Worm (Caenorhabditis elegans) whole organism, L1 larva: ENCODE results near the gene W07E11.1.

Experiments
- C04F5.9 ChIP-seq: sonication (generic microtip); optimal IDR thresholded peaks from 2 replicates; lab custom pipeline; 2016; ENCODE audit warnings: missing genetic modification characterization, missing compliant biosample characterization
- C16A3.4 ChIP-seq: fragments of 150-350 bp; optimal IDR thresholded peaks from 2 replicates; lab custom pipeline; 2014; ENCODE audit warnings: missing biosample characterization, missing genetic modification characterization
- F16B12.6 ChIP-seq: fragments of 150-350 bp; optimal IDR thresholded peaks from 2 replicates; lab custom pipeline; 2014; ENCODE audit warnings: missing biosample characterization, missing genetic modification characterization
- aha-1 ChIP-seq: fragments of 150-350 bp; optimal IDR thresholded peaks from 2 replicates; lab custom pipeline; 2014; ENCODE audit warnings: missing biosample characterization, missing genetic modification characterization
- alr-1 ChIP-seq: fragments of 200-800 bp; sonication (Bioruptor generic); optimal IDR thresholded peaks from 2 replicates; lab custom pipeline; 2018; ENCODE audit warnings: borderline replicate concordance, mild to moderate bottlenecking, missing genetic modification characterization, missing compliant biosample characterization
- aly-2 ChIP-seq: fragments of 150-350 bp; optimal IDR thresholded peaks from 2 replicates; lab custom pipeline; 2014; ENCODE audit warnings: missing biosample characterization, missing genetic modification characterization
- ama-1 ChIP-seq: fragments of 150-350 bp; optimal IDR thresholded peaks from 2 replicates; lab custom pipeline; 2014
- blmp-1 ChIP-seq: fragments of 150-350 bp; optimal IDR thresholded peaks from 2 replicates; lab custom pipeline; 2014; ENCODE audit warnings: missing biosample characterization, missing genetic modification characterization
- ceh-8 ChIP-seq: fragments of 200-800 bp; sonication (Bioruptor generic); optimal IDR thresholded peaks from 2 replicates; lab custom pipeline; 2018; ENCODE audit warnings: mild to moderate bottlenecking, missing genetic modification characterization, moderate library complexity, missing compliant biosample characterization
- ceh-82 ChIP-seq, 3 experiments: fragments of 150-350 bp in 1 of 3; sonication (generic microtip) in 2 of 3; optimal IDR thresholded peaks; 2 replicates each; lab custom pipeline; 2014 to 2017; ENCODE audit warnings: missing biosample characterization in 3 of 3, missing genetic modification characterization in 3 of 3
- ceh-88 ChIP-seq: fragments of 200-800 bp; sonication (Bioruptor generic); IDR thresholded peaks from 2 replicates; pipeline ENCODE4 v1.3.6; 2022; ENCODE audit warnings: missing genetic modification characterization, missing compliant biosample characterization
- ceh-90 ChIP-seq: sonication (generic microtip); optimal IDR thresholded peaks from 2 replicates; lab custom pipeline; 2016; ENCODE audit warnings: missing genetic modification characterization, missing compliant biosample characterization
- ces-1 ChIP-seq: fragments of 150-350 bp; optimal IDR thresholded peaks from 2 replicates; lab custom pipeline; 2014; ENCODE audit warnings: missing biosample characterization, missing genetic modification reagents, missing genetic modification characterization
- dsc-1 ChIP-seq: sonication (generic microtip); optimal IDR thresholded peaks from 2 replicates; lab custom pipeline; 2016; ENCODE audit warnings: mild to moderate bottlenecking, missing genetic modification characterization, missing compliant biosample characterization
- efl-1 ChIP-seq, 4 experiments: fragments of 150-350 bp; optimal IDR thresholded peaks in 3 of 4; peaks in 1 of 4; 1 replicate in 1 of 4; 2 replicates in 3 of 4; lab custom pipeline; 2014; ENCODE audit warnings: missing biosample characterization in 2 of 4, missing genetic modification characterization in 2 of 4, missing genetic modification reagents in 2 of 4
- egl-13 ChIP-seq: sonication (generic microtip); optimal IDR thresholded peaks from 2 replicates; lab custom pipeline; 2016; ENCODE audit warnings: missing genotype, missing genetic modification reagents, missing genetic modification characterization, missing compliant biosample characterization
- egl-27 ChIP-seq, 2 experiments: fragments of 150-350 bp in 1 of 2; sonication (generic microtip); optimal IDR thresholded peaks; 3 replicates each; lab custom pipeline; 2017 to 2018; ENCODE audit warnings: missing biosample characterization in 2 of 2, missing genetic modification characterization in 2 of 2, missing genetic modification reagents in 2 of 2
- fkh-4 ChIP-seq: sonication (generic microtip); optimal IDR thresholded peaks from 2 replicates; lab custom pipeline; 2016; ENCODE audit warnings: missing compliant biosample characterization, missing genetic modification characterization, borderline replicate concordance
- fkh-8 ChIP-seq: sonication (generic microtip); optimal IDR thresholded peaks from 2 replicates; lab custom pipeline; 2016; ENCODE audit warnings: mild to moderate bottlenecking, missing genetic modification characterization, missing compliant biosample characterization
- fos-1 ChIP-seq: fragments of 150-350 bp; optimal IDR thresholded peaks from 2 replicates; lab custom pipeline; 2014; ENCODE audit warnings: missing biosample characterization, missing genetic modification characterization
- grh-1 ChIP-seq: fragments of 200-800 bp; sonication (Bioruptor generic); IDR thresholded peaks from 2 replicates; pipeline ENCODE4 v1.3.6; 2022; ENCODE audit warnings: missing genetic modification reagents, missing genetic modification characterization, missing compliant biosample characterization
- hpl-2 ChIP-seq: fragments of 150-350 bp; optimal IDR thresholded peaks from 2 replicates; lab custom pipeline; 2014; ENCODE audit warnings: missing biosample characterization, missing genetic modification reagents, missing genetic modification characterization
- irx-1 ChIP-seq: sonication (generic microtip); optimal IDR thresholded peaks from 2 replicates; lab custom pipeline; 2016; ENCODE audit warnings: missing genetic modification characterization, missing compliant biosample characterization
- isw-1 ChIP-seq: fragments of 200-800 bp; sonication (Bioruptor generic); IDR thresholded peaks from 2 replicates; pipeline ENCODE4 v1.3.6; 2022; ENCODE audit warnings: missing genetic modification characterization, missing compliant biosample characterization
- jun-1 ChIP-seq: fragments of 150-350 bp; optimal IDR thresholded peaks from 2 replicates; lab custom pipeline; 2014; ENCODE audit warnings: missing biosample characterization, missing genetic modification reagents, missing genetic modification characterization
- lin-13 ChIP-seq: fragments of 150-350 bp; optimal IDR thresholded peaks from 2 replicates; lab custom pipeline; 2014; ENCODE audit warnings: missing biosample characterization, missing genetic modification reagents, missing genetic modification characterization
- lin-15B ChIP-seq: fragments of 150-350 bp; sonication (generic microtip); optimal IDR thresholded peaks from 3 replicates; lab custom pipeline; 2014; ENCODE audit warnings: missing biosample characterization, missing genetic modification characterization
- lin-35 ChIP-seq, 2 experiments: fragments of 150-350 bp; optimal IDR thresholded peaks; 2 replicates each; lab custom pipeline; 2014; ENCODE audit warnings: missing biosample characterization in 2 of 2, missing genetic modification characterization in 2 of 2, missing genetic modification reagents in 2 of 2
- lir-3 ChIP-seq: sonication (generic microtip); optimal IDR thresholded peaks from 2 replicates; lab custom pipeline; 2016; ENCODE audit warnings: mild to moderate bottlenecking, missing genetic modification characterization, moderate library complexity, missing compliant biosample characterization; ENCODE audit not compliant: poor library complexity
- mab-9 ChIP-seq: fragments of 200-800 bp; sonication (Bioruptor generic); IDR thresholded peaks from 2 replicates; pipeline ENCODE4 v1.3.6; 2022; ENCODE audit warnings: missing genetic modification reagents, missing genetic modification characterization, missing compliant biosample characterization
- mef-2 ChIP-seq: fragments of 150-350 bp; optimal IDR thresholded peaks from 2 replicates; lab custom pipeline; 2014; ENCODE audit warnings: missing biosample characterization, missing genetic modification characterization
- nhr-12 ChIP-seq: sonication (generic microtip); optimal IDR thresholded peaks from 2 replicates; lab custom pipeline; 2017; ENCODE audit warnings: missing biosample characterization, missing genetic modification characterization
- nhr-19 ChIP-seq: fragments of 200-800 bp; sonication (Bioruptor generic); conservative IDR thresholded peaks from 2 replicates; pipeline ENCODE4 v1.3.6; 2022; ENCODE audit warnings: missing genetic modification characterization, missing compliant biosample characterization
- nhr-20 ChIP-seq: sonication (generic microtip); optimal IDR thresholded peaks from 2 replicates; lab custom pipeline; 2016; ENCODE audit warnings: mild to moderate bottlenecking, missing genetic modification characterization, missing compliant biosample characterization
- nhr-237 ChIP-seq: fragments of 150-350 bp; optimal IDR thresholded peaks from 2 replicates; lab custom pipeline; 2014; ENCODE audit warnings: missing biosample characterization, missing genetic modification characterization
- nhr-71 ChIP-seq: sonication (generic microtip); optimal IDR thresholded peaks from 2 replicates; lab custom pipeline; 2016; ENCODE audit warnings: mild to moderate bottlenecking, missing genetic modification characterization, moderate library complexity, missing compliant biosample characterization
- nhr-76 ChIP-seq: sonication (generic microtip); optimal IDR thresholded peaks from 2 replicates; lab custom pipeline; 2017; ENCODE audit warnings: missing biosample characterization, missing genetic modification characterization
- nhr-77 ChIP-seq: fragments of 150-350 bp; optimal IDR thresholded peaks from 2 replicates; lab custom pipeline; 2014; ENCODE audit warnings: missing biosample characterization, missing genetic modification characterization
- nhr-84 ChIP-seq: sonication (generic microtip); optimal IDR thresholded peaks from 2 replicates; lab custom pipeline; 2017; ENCODE audit warnings: missing biosample characterization, missing genetic modification characterization
- nhr-85 ChIP-seq: sonication (generic microtip); peaks from one replicate; lab custom pipeline; 2016; ENCODE audit warnings: missing genetic modification characterization, inconsistent platforms, missing compliant biosample characterization
- nhr-90 ChIP-seq: sonication (generic microtip); optimal IDR thresholded peaks from 2 replicates; lab custom pipeline; 2016; ENCODE audit warnings: mild to moderate bottlenecking, missing genetic modification characterization, missing compliant biosample characterization; ENCODE audit not compliant: poor library complexity
- pag-3 ChIP-seq: sonication (generic microtip); optimal IDR thresholded peaks from 2 replicates; lab custom pipeline; 2017; ENCODE audit warnings: missing genetic modification characterization, mild to moderate bottlenecking, missing compliant biosample characterization, antibody characterized with exemption, borderline replicate concordance; ENCODE audit not compliant: insufficient read depth
- rnt-1 ChIP-seq: sonication (generic microtip); optimal IDR thresholded peaks from 2 replicates; lab custom pipeline; 2016; ENCODE audit warnings: mild to moderate bottlenecking, missing genetic modification characterization, moderate library complexity, missing compliant biosample characterization
- sox-4 ChIP-seq: sonication (generic microtip); optimal IDR thresholded peaks from 2 replicates; lab custom pipeline; 2016; ENCODE audit warnings: missing genetic modification characterization, missing compliant biosample characterization
- sptf-1 ChIP-seq: fragments of 150-350 bp; optimal IDR thresholded peaks from 2 replicates; lab custom pipeline; 2014; ENCODE audit warnings: missing biosample characterization, missing genetic modification characterization
- sup-37 ChIP-seq: fragments of 200-800 bp; sonication (Bioruptor generic); optimal IDR thresholded peaks from 2 replicates; lab custom pipeline; 2018; ENCODE audit warnings: mild to moderate bottlenecking, missing genetic modification characterization, missing compliant biosample characterization
- swsn-7 ChIP-seq: sonication (generic microtip); optimal IDR thresholded peaks from 2 replicates; lab custom pipeline; 2016; ENCODE audit warnings: missing genetic modification characterization, missing compliant biosample characterization
- tbx-2 ChIP-seq: sonication (generic microtip); optimal IDR thresholded peaks from 2 replicates; lab custom pipeline; 2016; ENCODE audit warnings: missing genetic modification characterization, missing compliant biosample characterization
- unc-130 ChIP-seq: fragments of 150-350 bp; optimal IDR thresholded peaks from 2 replicates; lab custom pipeline; 2017; ENCODE audit warnings: missing biosample characterization, missing genetic modification characterization, inconsistent platforms
- unc-30 ChIP-seq: sonication (generic microtip); optimal IDR thresholded peaks from 2 replicates; lab custom pipeline; 2017; ENCODE audit warnings: missing biosample characterization, missing genetic modification characterization
- unc-62 ChIP-seq: fragments of 150-350 bp; optimal IDR thresholded peaks from 2 replicates; lab custom pipeline; 2014; ENCODE audit warnings: missing biosample characterization, missing genetic modification reagents, missing genetic modification characterization
- zag-1 ChIP-seq: fragments of 150-350 bp; optimal IDR thresholded peaks from 2 replicates; lab custom pipeline; 2014; ENCODE audit warnings: missing biosample characterization, missing genetic modification characterization
- ztf-4 ChIP-seq: fragments of 150-350 bp; optimal IDR thresholded peaks from 2 replicates; lab custom pipeline; 2014; ENCODE audit warnings: missing biosample characterization, missing genetic modification characterization

Gene W07E11.1

DNA sequence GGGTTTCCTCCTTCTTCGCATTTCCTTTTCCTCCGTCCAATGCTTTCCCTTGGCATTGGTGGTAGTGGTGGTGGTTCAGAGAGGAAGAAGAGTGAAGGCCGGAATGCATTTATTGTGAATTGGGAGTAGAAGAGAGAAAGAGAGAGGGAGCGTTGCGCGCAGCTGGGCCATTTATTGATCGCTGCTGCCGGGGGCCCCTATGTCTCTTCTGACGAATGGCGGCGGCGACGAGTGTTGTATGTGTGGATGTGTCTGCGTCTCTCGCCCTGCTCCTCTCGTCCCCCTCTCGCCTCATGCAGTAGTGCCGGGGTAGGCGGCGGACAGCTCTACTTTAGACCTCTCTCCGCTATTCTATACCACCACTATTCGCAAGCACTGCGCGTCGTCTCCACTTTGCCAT is 62.2 kb downstream of the W07E11.1 start, which contains the start of gene unc-115 (continued):
- TF ChIP-seq egl-27 (tag; optimal IDR thresholded peaks at IDR 0.05; lab: Kevin White, UChicago) (peak; percentile 79 to 86), nhr-71 (tag; lab: Kevin White, UChicago) (peak; percentile 91), ztf-4 (tag; lab: Kevin White, UChicago) (peak; percentile 73), grh-1 (GFP tag; lab: Robert Waterston, UW) (peak; percentile 53), nhr-77 (peak; percentile 65), fos-1 (peak; percentile 62), nhr-90 (peak; percentile 70), nhr-76 (tag; lab: Kevin White, UChicago) (no peak), nhr-12 (tag; lab: Kevin White, UChicago) (no peak), mab-9 (GFP tag; lab: Robert Waterston, UW) (peak; percentile 76), fkh-4 (tag; lab: Kevin White, UChicago) (no peak), ama-1 (lab: Kevin White, UChicago) (no peak), F16B12.6 (tag; lab: Kevin White, UChicago) (no peak), C04F5.9 (tag; lab: Kevin White, UChicago) (no peak), lir-3 (tag; lab: Kevin White, UChicago) (peak; percentile 33), efl-1 (optimal IDR thresholded peaks at IDR 0.05; lab: Kevin White, UChicago) (peak; percentile 44 to 51), efl-1 (GFP tag; optimal IDR thresholded peaks at IDR 0.05 in 1 of 2; lab: Kevin White, UChicago) (peak in 1 of 2 experiments; percentile 94), C16A3.4 (peak; percentile 35), aly-2 (tag; lab: Kevin White, UChicago) (peak; percentile 11), egl-13 (peak; percentile 80), sox-4 (tag; lab: Kevin White, UChicago) (peak; percentile 26), zag-1 (no peak), isw-1 (peak; percentile 72), nhr-20 (tag; lab: Kevin White, UChicago) (peak; percentile 85), lin-15B (tag; lab: Kevin White, UChicago) (no peak), pag-3 (tag; lab: Kevin White, UChicago) (no peak), nhr-237 (no peak), dsc-1 (peak; percentile 78), unc-130 (tag; lab: Kevin White, UChicago) (peak; percentile 76), irx-1 (peak; percentile 59), mef-2 (tag; lab: Kevin White, UChicago) (peak; percentile 18), ceh-90 (tag; lab: Kevin White, UChicago) (no peak), lin-35 (GFP tag; optimal IDR thresholded peaks at IDR 0.05; lab: Kevin White, UChicago) (peak; percentile 56 to 64), aha-1 (tag; lab: Kevin White, UChicago) (no peak), blmp-1 (tag; lab: Kevin White, UChicago) (peak; percentile 82), sup-37 (GFP tag; lab: Kevin White, UChicago) (no peak), nhr-19 (GFP tag; lab: Robert Waterston, UW) (peak; percentile 77), jun-1 (tag; lab: Kevin White, UChicago) (peak; percentile 65), hpl-2 (no peak), unc-30 (tag; lab: Kevin White, UChicago) (no peak), lin-13 (GFP tag; lab: Kevin White, UChicago) (peak; percentile 15), nhr-84 (no peak), tbx-2 (tag; lab: Kevin White, UChicago) (peak; percentile 86), unc-62 (GFP tag; lab: Kevin White, UChicago) (no peak), alr-1 (tag; lab: Kevin White, UChicago) (no peak), rnt-1 (peak; percentile 82), ceh-8 (GFP tag; lab: Kevin White, UChicago) (peak; percentile 36), fkh-8 (tag; lab: Kevin White, UChicago) (peak; percentile 78), nhr-85 (peak; percentile 86), ces-1 (GFP tag; lab: Kevin White, UChicago) (peak; percentile 71), swsn-7 (tag; lab: Kevin White, UChicago) (peak; percentile 90), sptf-1 (tag; lab: Kevin White, UChicago) (no peak), ceh-88 (GFP tag; lab: Robert Waterston, UW) (no peak; the same call in 1 of the 2 replicates), ceh-82 (tag; optimal IDR thresholded peaks at IDR 0.05; lab: Kevin White, UChicago) (peak; percentile 79 to 87 (median 79))
